Fruit fly (Drosophila melanogaster) whole organism, prepupa: Measurements from ENCODE around the gene Sh.

ENCODE experiments used
- CG6792 ChIP-seq: fragments of 200-800 bp; sonication (Bioruptor generic); optimal IDR thresholded peaks from 3 replicates; lab custom pipeline; 2016; ENCODE audit warnings: missing biosample characterization, missing genetic modification characterization
- salr ChIP-seq, 2 experiments: fragments of 200-800 bp; sonication (Bioruptor generic); optimal IDR thresholded peaks; 3 replicates each; lab custom pipeline; 2016 to 2018; ENCODE audit warnings: missing biosample characterization in 2 of 2, missing genetic modification characterization in 2 of 2, mild to moderate bottlenecking in 1 of 2

DNA sequence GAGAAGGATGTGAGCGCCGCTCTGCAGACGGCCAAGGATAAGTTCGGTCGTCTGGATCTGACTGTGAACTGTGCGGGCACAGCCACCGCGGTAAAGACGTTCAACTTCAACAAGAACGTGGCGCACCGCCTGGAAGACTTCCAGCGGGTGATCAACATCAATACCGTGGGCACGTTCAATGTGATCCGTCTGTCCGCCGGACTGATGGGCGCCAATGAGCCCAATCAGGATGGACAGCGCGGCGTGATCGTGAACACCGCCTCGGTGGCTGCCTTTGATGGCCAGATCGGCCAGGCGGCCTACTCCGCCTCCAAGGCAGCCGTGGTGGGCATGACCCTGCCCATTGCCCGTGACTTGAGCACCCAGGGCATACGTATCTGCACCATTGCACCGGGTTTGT is 29.1 kb upstream of the Sh start:
- TF ChIP-seq CG6792 (GFP tag; lab: Kevin White, UChicago) (no peak), salr (GFP tag; optimal IDR thresholded peaks at IDR 0.05; lab: Kevin White, UChicago) (no peak)
